Worm (Caenorhabditis elegans): ENCODE measurements around the gene dlst-1.

- TF ChIP-seq pes-1 (GFP tag; IDR thresholded peaks at IDR 0.05): no peak
- no peak for TF ChIP-seq tra-4 (tag; optimal IDR thresholded peaks at IDR 0.05)
- TF ChIP-seq ama-1 (optimal IDR thresholded peaks at IDR 0.05): no peak
- no peak for TF ChIP-seq hmg-4 (GFP tag; optimal IDR thresholded peaks at IDR 0.05)
- TF ChIP-seq B0310.2 (tag; optimal IDR thresholded peaks at IDR 0.05): no peak
These were observed 24.1 kb upstream of the dlst-1 start, which contains the start of gene grl-8 for ce11 chrV:6732995-6733394.

Data from whole organism, early embryonic.